Worm (Caenorhabditis elegans) whole organism, L1 larva: ENCODE results near the gene ape-1.

Source experiments
- ces-1 ChIP-seq: fragments of 150-350 bp; optimal IDR thresholded peaks from 2 replicates; lab custom pipeline; 2014; ENCODE audit warnings: missing biosample characterization, missing genetic modification reagents, missing genetic modification characterization
- dpl-1 ChIP-seq, 3 experiments: fragments of 150-350 bp in 2 of 3; sonication (generic microtip) in 1 of 3; optimal IDR thresholded peaks; 2 replicates each; lab custom pipeline; 2014 to 2017; ENCODE audit warnings: missing biosample characterization in 3 of 3, missing genetic modification characterization in 3 of 3, missing genetic modification reagents in 3 of 3
- lsy-2 ChIP-seq, 2 experiments: fragments of 150-350 bp; optimal IDR thresholded peaks; 2 replicates each; lab custom pipeline; 2014; ENCODE audit warnings: missing biosample characterization in 2 of 2, missing genetic modification characterization in 2 of 2
- zag-1 ChIP-seq: fragments of 150-350 bp; optimal IDR thresholded peaks from 2 replicates; lab custom pipeline; 2014; ENCODE audit warnings: missing biosample characterization, missing genetic modification characterization

ce11 chrV:11676498-11676897, 760 bp downstream of the ape-1 start:
- no peak for TF ChIP-seq zag-1 (tag; lab: Kevin White, UChicago)
- no peak for TF ChIP-seq dpl-1 (GFP tag; optimal IDR thresholded peaks at IDR 0.05; lab: Kevin White, UChicago)
- no peak for TF ChIP-seq lsy-2 (tag; optimal IDR thresholded peaks at IDR 0.05; lab: Kevin White, UChicago)
- no peak for TF ChIP-seq ces-1 (GFP tag; lab: Kevin White, UChicago)
